Worm (Caenorhabditis elegans) whole organism, L4/young adult: ENCODE results near the gene ZK418.10.

Experiments used
- W03F9.2 ChIP-seq: fragments of 150-350 bp; optimal IDR thresholded peaks from 2 replicates; lab custom pipeline; 2014; ENCODE audit warnings: missing biosample characterization, missing genetic modification characterization
- dao-5 ChIP-seq: sonication (generic microtip); optimal IDR thresholded peaks from 2 replicates; lab custom pipeline; 2016; ENCODE audit warnings: missing genotype, missing genetic modification characterization, moderate library complexity, missing compliant biosample characterization
- him-1 ChIP-seq: sonication (generic microtip); optimal IDR thresholded peaks from 2 replicates; lab custom pipeline; 2016; ENCODE audit warnings: missing genotype, missing genetic modification reagents, missing genetic modification characterization, missing compliant biosample characterization

The ZK418.10 gene

DNA sequence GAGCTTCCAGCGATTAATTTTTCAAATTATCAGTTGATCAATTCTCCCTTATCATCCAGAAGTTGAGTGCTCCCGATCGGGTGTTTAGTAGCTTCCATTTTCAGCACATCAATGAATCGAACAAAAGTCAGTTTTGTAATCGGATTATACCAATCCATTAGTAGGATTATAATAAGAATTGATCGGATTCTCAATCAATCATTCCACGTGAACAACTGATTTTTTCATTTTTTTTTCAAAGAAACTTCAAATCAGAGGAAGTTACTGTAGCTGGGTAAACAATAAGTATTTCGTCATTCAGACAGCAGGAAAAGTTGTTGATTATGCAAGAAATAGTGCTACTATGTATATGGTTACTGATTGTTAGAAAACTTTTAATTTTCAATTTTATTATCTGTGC lies 16.4 kb upstream of the ZK418.10 start:
- TF ChIP-seq W03F9.2 (tag; lab: Kevin White, UChicago) (no peak), dao-5 (tag; lab: Kevin White, UChicago) (no peak), him-1 (tag; lab: Kevin White, UChicago) (no peak)

ce11 chrIII:7103940-7104440 lies 13.5 kb upstream of the ZK418.10 start, which contains the start of gene cpg-2:
cpg-2 (minus strand) TSS chrIII:7103990.
- TF ChIP-seq him-1 (tag; lab: Kevin White, UChicago) (no peak), dao-5 (tag; lab: Kevin White, UChicago) (no peak), W03F9.2 (tag; lab: Kevin White, UChicago) (no peak)

DNA sequence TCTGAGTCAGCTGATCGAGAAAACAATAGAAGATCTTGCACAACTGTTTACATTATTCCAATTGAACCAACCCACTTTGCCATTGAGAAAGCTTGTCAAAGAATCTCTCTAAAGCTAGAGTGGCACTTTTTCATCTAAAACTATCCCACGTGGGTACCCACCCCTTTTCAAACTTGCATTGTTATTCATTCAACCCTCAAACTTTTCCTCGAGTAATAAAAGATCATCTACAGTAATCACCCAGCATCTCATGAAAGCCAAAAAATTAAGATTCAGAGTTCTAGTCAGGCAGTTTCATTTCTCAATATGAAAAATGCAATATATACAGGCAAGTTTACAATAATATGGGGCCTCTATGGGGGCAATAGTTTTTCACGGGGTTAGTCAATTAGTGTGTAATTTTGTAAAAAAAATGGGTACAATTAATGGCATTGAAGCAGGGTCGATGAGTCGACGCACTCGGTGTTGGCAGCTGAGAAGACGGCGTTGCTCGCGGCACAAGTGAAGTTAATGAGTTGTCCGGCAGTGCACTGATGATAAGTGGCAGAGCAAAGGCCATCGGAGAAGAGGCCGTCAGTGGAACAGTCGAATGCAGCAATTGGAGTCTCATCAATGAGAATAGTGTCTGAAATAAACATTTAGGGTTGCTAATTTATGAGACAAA lies 11.5 kb upstream of the ZK418.10 start:
- no peak for TF ChIP-seq dao-5 (tag; lab: Kevin White, UChicago)
- peak; percentile 21 for TF ChIP-seq W03F9.2 (tag; lab: Kevin White, UChicago)
- TF ChIP-seq him-1 (tag; lab: Kevin White, UChicago) = no peak

DNA sequence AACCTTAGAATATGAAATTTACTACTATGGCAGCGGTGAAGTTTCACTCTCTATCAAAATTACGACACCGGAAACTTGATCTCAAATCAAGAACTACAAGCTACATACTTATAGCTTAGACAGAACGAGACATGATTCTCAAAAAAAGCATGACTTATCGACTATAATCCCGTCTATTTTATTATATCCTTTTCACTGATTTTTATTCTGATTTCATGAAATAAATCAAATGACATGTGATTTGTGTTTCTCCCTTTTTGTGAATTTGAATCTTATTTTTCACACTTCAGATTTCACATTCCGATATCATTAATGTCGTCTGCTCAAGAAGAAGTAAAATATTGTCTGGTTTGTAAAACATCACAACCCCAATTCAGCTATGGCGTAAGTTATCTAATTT lies 9.5 kb upstream of the ZK418.10 start, which contains the start of gene ZK418.11:
TSS of gene ZK418.11 (plus strand) at position 289 of the 400 bp plus-strand sequence.
- TF ChIP-seq dao-5 (tag; lab: Kevin White, UChicago) (no peak), him-1 (tag; lab: Kevin White, UChicago) (no peak), W03F9.2 (tag; lab: Kevin White, UChicago) (no peak)

DNA sequence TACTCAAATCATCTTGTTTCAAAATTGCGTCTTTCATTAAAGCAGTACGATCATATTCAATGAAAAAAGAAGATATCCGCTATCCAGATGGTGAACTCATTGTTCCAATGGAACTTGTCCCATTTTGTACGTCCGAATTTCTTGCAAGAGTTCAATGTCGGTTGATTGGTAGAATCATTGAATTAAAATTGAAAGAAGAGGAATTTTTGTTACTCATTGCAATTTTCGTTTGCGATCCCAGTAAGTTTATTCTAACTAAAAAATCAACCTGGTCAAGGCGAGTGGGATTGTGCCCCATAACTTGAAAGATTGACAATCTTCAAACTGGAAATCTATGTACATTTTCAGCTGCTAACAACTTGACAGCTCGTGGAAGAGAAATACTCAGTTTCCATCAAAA lies 6.0 kb upstream of the ZK418.10 start:
- TF ChIP-seq dao-5 (tag; lab: Kevin White, UChicago) = no peak
- TF ChIP-seq W03F9.2 (tag; lab: Kevin White, UChicago) = no peak
- no peak for TF ChIP-seq him-1 (tag; lab: Kevin White, UChicago)

- TF ChIP-seq W03F9.2 (tag; lab: Kevin White, UChicago) (no peak), him-1 (tag; lab: Kevin White, UChicago) (no peak), dao-5 (tag; lab: Kevin White, UChicago) (no peak)
Observed at ce11 chrIII:7095156-7095555, 4.7 kb upstream of the ZK418.10 start, which contains the start of gene nhr-9. nhr-9 (plus strand) TSS chrIII:7095462.

DNA sequence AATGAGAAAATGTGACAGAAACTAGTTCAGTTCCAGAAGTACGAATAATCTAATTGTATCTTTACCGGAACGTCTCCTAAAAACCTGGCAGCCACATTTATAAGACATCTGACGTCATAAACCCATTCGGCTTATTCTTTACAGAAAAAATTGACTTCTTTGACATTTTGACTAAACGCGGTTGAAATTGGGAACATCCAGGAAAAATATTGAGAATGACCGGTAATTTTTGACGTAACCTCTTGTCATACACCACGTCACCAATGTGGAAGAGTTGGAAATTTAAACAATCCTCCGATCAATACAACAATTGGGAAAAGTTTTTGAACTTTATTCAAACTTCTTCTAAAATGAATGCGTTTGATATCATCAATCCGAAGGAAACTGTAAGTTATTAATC lies 550 bp upstream of the ZK418.10 start, which contains the start of gene ZK418.2:
TSS of gene ZK418.2 (plus strand) at position 301 of the 400 bp plus-strand sequence.
- TF ChIP-seq dao-5 (tag; lab: Kevin White, UChicago) (no peak), W03F9.2 (tag; lab: Kevin White, UChicago) (no peak), him-1 (tag; lab: Kevin White, UChicago) (no peak)

ce11 chrIII:7087691-7088323 lies 2.7 kb downstream of the ZK418.10 start, which contains the start of gene fubl-2:
fubl-2 (minus strand) TSS chrIII:7087741.
- no peak for TF ChIP-seq him-1 (tag; lab: Kevin White, UChicago)
- peak; percentile 81 for TF ChIP-seq W03F9.2 (tag; lab: Kevin White, UChicago)

ce11 chrIII:7087180-7087579 lies 3.3 kb downstream of the ZK418.10 start:
- TF ChIP-seq dao-5 (tag; lab: Kevin White, UChicago) (no peak), him-1 (tag; lab: Kevin White, UChicago) (no peak), W03F9.2 (tag; lab: Kevin White, UChicago) (no peak)

- TF ChIP-seq W03F9.2 (tag; lab: Kevin White, UChicago) (no peak), him-1 (tag; lab: Kevin White, UChicago) (no peak), dao-5 (tag; lab: Kevin White, UChicago) (no peak)
Observed at ce11 chrIII:7084908-7085307, 5.6 kb downstream of the ZK418.10 start, which contains the start of gene tofu-7. tofu-7 (minus strand) TSS chrIII:7085018.

DNA sequence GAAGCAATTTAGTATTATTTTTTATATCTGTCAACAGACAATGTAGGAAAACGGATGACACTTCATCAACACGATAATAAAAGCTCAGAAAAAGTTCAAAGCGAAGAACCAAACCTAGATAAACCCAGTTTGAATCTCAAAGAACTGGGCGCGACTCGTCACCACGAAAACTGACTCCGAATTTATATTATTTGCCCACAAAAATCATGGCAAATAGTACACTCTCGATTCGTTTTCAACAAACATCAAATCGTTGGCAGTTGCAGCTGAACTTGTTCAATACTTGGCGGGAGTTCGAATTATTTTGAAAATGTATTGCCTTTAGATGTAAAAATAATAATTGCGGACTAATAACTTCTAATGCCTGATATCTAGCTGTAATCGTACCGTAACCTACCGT lies 7.4 kb downstream of the ZK418.10 start:
- no peak for TF ChIP-seq him-1 (tag; lab: Kevin White, UChicago)
- no peak for TF ChIP-seq dao-5 (tag; lab: Kevin White, UChicago)
- TF ChIP-seq W03F9.2 (tag; lab: Kevin White, UChicago) = no peak

DNA sequence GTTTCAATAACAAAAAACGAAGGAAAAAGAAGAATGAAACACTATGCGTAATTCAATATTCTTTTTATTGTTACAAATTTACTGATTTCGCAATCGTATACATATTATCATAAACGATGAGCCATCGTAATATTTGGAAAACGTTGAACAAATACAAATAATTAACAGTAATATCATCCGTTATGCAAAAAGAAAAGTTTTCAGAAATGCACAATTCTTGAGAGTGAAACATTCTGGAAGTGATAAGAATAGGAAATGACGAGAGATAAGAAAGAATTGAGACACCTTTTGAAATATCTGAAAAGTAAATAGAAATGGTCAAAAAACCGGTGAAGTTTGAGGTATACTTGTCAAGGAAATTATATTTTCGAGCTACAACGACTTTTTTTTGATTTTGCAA lies 9.0 kb downstream of the ZK418.10 start:
- TF ChIP-seq dao-5 (tag; lab: Kevin White, UChicago) (no peak), W03F9.2 (tag; lab: Kevin White, UChicago) (no peak), him-1 (tag; lab: Kevin White, UChicago) (no peak)

ce11 chrIII:7080689-7081088 lies 9.8 kb downstream of the ZK418.10 start, which contains the start of gene ZK418.7:
ZK418.7 (minus strand) TSS chrIII:7080789.
- no peak for TF ChIP-seq him-1 (tag; lab: Kevin White, UChicago)
- no peak for TF ChIP-seq dao-5 (tag; lab: Kevin White, UChicago)
- no peak for TF ChIP-seq W03F9.2 (tag; lab: Kevin White, UChicago)
